1 fruit fly cellular context compared by ENCODE assay signal in genomic region chr3L:13964635-13965501, dm6.
TF ChIP-seq lines count a peak whose summit lies in the region.

Gene Meics (minus strand): TSS chr3L:13964702.
Gene Nxf3 (plus strand): TSS chr3L:13965203.
Gene ssp2 (plus strand): TSS chr3L:13965203.

TF ChIP-seq in whole organism, embryonic, 481 proteins besides CTCF, POLR2A, EP300 and RAD21 (continued from another document and continues in another):
- TF ChIP-seq kah (GFP tag; optimal IDR thresholded peaks at IDR 0.05; lab: Kevin White, UChicago) (no peak), MESR4 (GFP tag; optimal IDR thresholded peaks at IDR 0.05; lab: Kevin White, UChicago) (peak; percentile 87), insv (GFP tag; optimal IDR thresholded peaks at IDR 0.05; lab: Kevin White, UChicago) (no peak), dmrt99B (tag; optimal IDR thresholded peaks at IDR 0.05; lab: Kevin White, UChicago) (no peak), CG30431 (GFP tag; optimal IDR thresholded peaks at IDR 0.05; lab: Kevin White, UChicago) (no peak), CG3281 (GFP tag; optimal IDR thresholded peaks at IDR 0.05; lab: Kevin White, UChicago) (no peak), CG15269 (tag; optimal IDR thresholded peaks at IDR 0.05; lab: Kevin White, UChicago) (no peak), Dp (GFP tag; optimal IDR thresholded peaks at IDR 0.05; lab: Kevin White, UChicago) (peak; percentile 40), CG15601 (tag; optimal IDR thresholded peaks at IDR 0.05; lab: Kevin White, UChicago) (peak; percentile 36), z (GFP tag; IDR thresholded peaks at IDR 0.05; lab: Robert Waterston, UW) (no peak), CG11723 (GFP tag; optimal IDR thresholded peaks at IDR 0.05; lab: Kevin White, UChicago) (no peak), CG2712 (tag; optimal IDR thresholded peaks at IDR 0.05; lab: Kevin White, UChicago) (peak; percentile 30), CG14441 (GFP tag; IDR thresholded peaks at IDR 0.05; lab: Robert Waterston, UW) (peak; percentile 31; the same call in 1 of the 2 replicates), fd3F (GFP tag; optimal IDR thresholded peaks at IDR 0.05; lab: Kevin White, UChicago) (no peak), Trl (optimal IDR thresholded peaks at IDR 0.05; lab: Kevin White, UChicago) (no peak), Trl (GFP tag; optimal IDR thresholded peaks at IDR 0.05; lab: Kevin White, UChicago) (no peak), CG8944 (GFP tag; optimal IDR thresholded peaks at IDR 0.05; lab: Kevin White, UChicago) (peak; percentile 20), Aef1 (GFP tag; IDR thresholded peaks at IDR 0.05; lab: Robert Waterston, UW) (no peak; the same call in 2 of the 3 replicates), ash1 (GFP tag; optimal IDR thresholded peaks at IDR 0.05; lab: Kevin White, UChicago) (no peak), so (GFP tag; IDR thresholded peaks at IDR 0.05; lab: Robert Waterston, UW) (no peak), lmd (GFP tag; IDR thresholded peaks at IDR 0.05; lab: Robert Waterston, UW) (no peak), Vsx1 (GFP tag; optimal IDR thresholded peaks at IDR 0.05; lab: Kevin White, UChicago) (no peak), bigmax (GFP tag; optimal IDR thresholded peaks at IDR 0.05; lab: Kevin White, UChicago) (no peak), Neu2 (GFP tag; optimal IDR thresholded peaks at IDR 0.05; lab: Kevin White, UChicago; ENCODE audit: borderline replicate concordance) (no peak), CG8290 (GFP tag; optimal IDR thresholded peaks at IDR 0.05; lab: Kevin White, UChicago) (peak; percentile 20), CG8290 (tag; optimal IDR thresholded peaks at IDR 0.05; lab: Kevin White, UChicago) (peak in 1 of 2 experiments; percentile 62), CG6791 (GFP tag; IDR thresholded peaks at IDR 0.05; lab: Robert Waterston, UW; ENCODE audit: partially characterized antibody) (peak; percentile 68), Hr51 (GFP tag; optimal IDR thresholded peaks at IDR 0.05; lab: Kevin White, UChicago) (no peak), CG7271 (tag; optimal IDR thresholded peaks at IDR 0.05; lab: Kevin White, UChicago) (no peak), br (optimal IDR thresholded peaks at IDR 0.05; lab: Kevin White, UChicago) (no peak), CG16813 (GFP tag; IDR thresholded peaks at IDR 0.05; lab: Robert Waterston, UW; ENCODE audit: partially characterized antibody) (peak; percentile 78), ind (GFP tag; optimal IDR thresholded peaks at IDR 0.05; lab: Kevin White, UChicago) (peak; percentile 45), tx (GFP tag; optimal IDR thresholded peaks at IDR 0.05; lab: Kevin White, UChicago) (no peak), gt (GFP tag; IDR thresholded peaks at IDR 0.05; lab: Robert Waterston, UW) (no peak), sima (GFP tag; optimal IDR thresholded peaks at IDR 0.05; lab: Kevin White, UChicago) (no peak), ro (GFP tag; IDR thresholded peaks at IDR 0.05; lab: Robert Waterston, UW) (no peak), Side (GFP tag; optimal IDR thresholded peaks at IDR 0.05; lab: Kevin White, UChicago) (no peak), CG2889 (GFP tag; IDR thresholded peaks at IDR 0.05; lab: Robert Waterston, UW) (no peak), CG3847 (GFP tag; IDR thresholded peaks at IDR 0.05; lab: Robert Waterston, UW) (peak; percentile 45), Atf-2 (GFP tag; optimal IDR thresholded peaks at IDR 0.05; lab: Kevin White, UChicago) (no peak), Poxn (GFP tag; IDR thresholded peaks at IDR 0.05; lab: Robert Waterston, UW) (no peak), zf30C (GFP tag; optimal IDR thresholded peaks at IDR 0.05; lab: Kevin White, UChicago) (no peak), ken (GFP tag; IDR thresholded peaks at IDR 0.05; lab: Robert Waterston, UW) (peak; percentile 60; the same call in 2 of the 3 replicates), CG4404 (GFP tag; IDR thresholded peaks at IDR 0.05; lab: Robert Waterston, UW) (no peak), CG7928 (GFP tag; optimal IDR thresholded peaks at IDR 0.05; lab: Kevin White, UChicago) (no peak), Lhr (GFP tag; optimal IDR thresholded peaks at IDR 0.05; lab: Kevin White, UChicago) (peak; percentile 14), corto (GFP tag; optimal IDR thresholded peaks at IDR 0.05; lab: Kevin White, UChicago) (no peak), kni (GFP tag; optimal IDR thresholded peaks at IDR 0.05; lab: Kevin White, UChicago) (no peak), D19B (GFP tag; optimal IDR thresholded peaks at IDR 0.05; lab: Kevin White, UChicago) (no peak), CG13894 (tag; optimal IDR thresholded peaks at IDR 0.05; lab: Kevin White, UChicago) (no peak), h (optimal IDR thresholded peaks at IDR 0.05; lab: Kevin White, UChicago) (no peak), bsh (GFP tag; optimal IDR thresholded peaks at IDR 0.05; lab: Kevin White, UChicago) (no peak), dm (GFP tag; optimal IDR thresholded peaks at IDR 0.05; lab: Kevin White, UChicago) (no peak), Usf (GFP tag; optimal IDR thresholded peaks at IDR 0.05; lab: Kevin White, UChicago) (no peak), CG15696 (tag; optimal IDR thresholded peaks at IDR 0.05; lab: Kevin White, UChicago) (no peak), CG13296 (GFP tag; optimal IDR thresholded peaks at IDR 0.05; lab: Kevin White, UChicago) (no peak), CG14860 (GFP tag; IDR thresholded peaks at IDR 0.05; lab: Robert Waterston, UW; ENCODE audit: partially characterized antibody) (peak; percentile 49; the same call in 2 of the 3 replicates), CG18011 (GFP tag; optimal IDR thresholded peaks at IDR 0.05; lab: Kevin White, UChicago) (no peak), Bgb (GFP tag; IDR thresholded peaks at IDR 0.05; lab: Robert Waterston, UW; ENCODE audit: partially characterized antibody) (peak; percentile 71), jing (GFP tag; optimal IDR thresholded peaks at IDR 0.05; lab: Kevin White, UChicago) (no peak), hth (optimal IDR thresholded peaks at IDR 0.05; lab: Kevin White, UChicago) (no peak), CG15073 (GFP tag; optimal IDR thresholded peaks at IDR 0.05; lab: Kevin White, UChicago) (no peak), ase (GFP tag; IDR thresholded peaks at IDR 0.05; lab: Robert Waterston, UW) (no peak), lilli (GFP tag; optimal IDR thresholded peaks at IDR 0.05; lab: Kevin White, UChicago) (peak; percentile 19), CG10654 (GFP tag; optimal IDR thresholded peaks at IDR 0.05; lab: Kevin White, UChicago) (no peak), CG9932 (GFP tag; IDR thresholded peaks at IDR 0.05; lab: Robert Waterston, UW) (peak; percentile 74), fd64A (GFP tag; optimal IDR thresholded peaks at IDR 0.05; lab: Kevin White, UChicago) (no peak), Max (GFP tag; optimal IDR thresholded peaks at IDR 0.05; lab: Kevin White, UChicago) (no peak), CG18262 (tag; optimal IDR thresholded peaks at IDR 0.05; lab: Kevin White, UChicago) (peak; percentile 50), phol (tag; optimal IDR thresholded peaks at IDR 0.05; lab: Kevin White, UChicago) (peak; percentile 59), bowl (GFP tag; IDR thresholded peaks at IDR 0.05; lab: Robert Waterston, UW) (no peak), dysf (GFP tag; IDR thresholded peaks at IDR 0.05; lab: Robert Waterston, UW) (no peak), Optix (GFP tag; IDR thresholded peaks at IDR 0.05; lab: Robert Waterston, UW) (no peak), kay (GFP tag; optimal IDR thresholded peaks at IDR 0.05; lab: Kevin White, UChicago) (peak; percentile 16), run (tag; optimal IDR thresholded peaks at IDR 0.05; lab: Kevin White, UChicago) (no peak), rib (GFP tag; IDR thresholded peaks at IDR 0.05; lab: Robert Waterston, UW) (peak; percentile 17; the same call in 1 of the 2 replicates), CG14667 (GFP tag; IDR thresholded peaks at IDR 0.05; lab: Robert Waterston, UW) (0 out of 2 replicates have a peak, but pooled peaks have one; percentile 11), sim (GFP tag; IDR thresholded peaks at IDR 0.05; lab: Robert Waterston, UW) (no peak), crol (GFP tag; IDR thresholded peaks at IDR 0.05; lab: Robert Waterston, UW) (no peak), knrl (GFP tag; IDR thresholded peaks at IDR 0.05; lab: Robert Waterston, UW; ENCODE audit: partially characterized antibody) (peak; percentile 79), caup (GFP tag; optimal IDR thresholded peaks at IDR 0.05; lab: Kevin White, UChicago; ENCODE audit: severe bottlenecking) (no peak), tio (GFP tag; optimal IDR thresholded peaks at IDR 0.05; lab: Kevin White, UChicago) (peak; percentile 3), Six4 (GFP tag; optimal IDR thresholded peaks at IDR 0.05; lab: Kevin White, UChicago) (no peak), ato (GFP tag; IDR thresholded peaks at IDR 0.05; lab: Robert Waterston, UW; ENCODE audit: partially characterized antibody) (peak; percentile 68), HmgZ (tag; optimal IDR thresholded peaks at IDR 0.05; lab: Kevin White, UChicago) (no peak), CG14050 (GFP tag; IDR thresholded peaks at IDR 0.05; lab: Robert Waterston, UW) (no peak), ranshi (GFP tag; IDR thresholded peaks at IDR 0.05; lab: Robert Waterston, UW) (peak; percentile 50; the same call in 1 of the 2 replicates), ERR (GFP tag; optimal IDR thresholded peaks at IDR 0.05; lab: Kevin White, UChicago) (peak; percentile 0), psq (GFP tag; optimal IDR thresholded peaks at IDR 0.05; lab: Kevin White, UChicago) (no peak), emc (GFP tag; optimal IDR thresholded peaks at IDR 0.05; lab: Kevin White, UChicago) (no peak), CG6272 (GFP tag; IDR thresholded peaks at IDR 0.05; lab: Robert Waterston, UW) (no peak), ewg (GFP tag; optimal IDR thresholded peaks at IDR 0.05; lab: Kevin White, UChicago) (no peak), vnd (GFP tag; IDR thresholded peaks at IDR 0.05; lab: Robert Waterston, UW; ENCODE audit: partially characterized antibody) (peak; percentile 61), gcm2 (GFP tag; optimal IDR thresholded peaks at IDR 0.05; lab: Kevin White, UChicago) (no peak), eyg (GFP tag; optimal IDR thresholded peaks at IDR 0.05; lab: Kevin White, UChicago) (no peak), CG34224 (GFP tag; IDR thresholded peaks at IDR 0.05; lab: Robert Waterston, UW; ENCODE audit: partially characterized antibody) (peak; percentile 41; the same call in 1 of the 3 replicates), Dfd (GFP tag; optimal IDR thresholded peaks at IDR 0.05; lab: Kevin White, UChicago) (no peak), NfI (GFP tag; optimal IDR thresholded peaks at IDR 0.05; lab: Kevin White, UChicago) (peak; percentile 5), crp (GFP tag; optimal IDR thresholded peaks at IDR 0.05; lab: Kevin White, UChicago) (peak in 1 of 2 experiments; percentile 47), Myb (GFP tag; optimal IDR thresholded peaks at IDR 0.05; lab: Kevin White, UChicago) (peak; percentile 13), CG12744 (GFP tag; optimal IDR thresholded peaks at IDR 0.05; lab: Kevin White, UChicago) (no peak), al (GFP tag; IDR thresholded peaks at IDR 0.05; lab: Robert Waterston, UW) (no peak), Ptx1 (GFP tag; IDR thresholded peaks at IDR 0.05; lab: Robert Waterston, UW) (peak; percentile 48), CG8765 (GFP tag; IDR thresholded peaks at IDR 0.05; lab: Robert Waterston, UW) (no peak), usp (GFP tag; optimal IDR thresholded peaks at IDR 0.05; lab: Kevin White, UChicago) (no peak), CG34376 (GFP tag; optimal IDR thresholded peaks at IDR 0.05; lab: Kevin White, UChicago) (no peak), sr (GFP tag; IDR thresholded peaks at IDR 0.05; lab: Robert Waterston, UW) (no peak), seq (GFP tag; IDR thresholded peaks at IDR 0.05; lab: Robert Waterston, UW) (no peak), lov (optimal IDR thresholded peaks at IDR 0.05; lab: Kevin White, UChicago) (no peak), lov (GFP tag; IDR thresholded peaks at IDR 0.05; lab: Robert Waterston, UW) (0 out of 3 replicates have a peak, but pooled peaks have one; percentile 38), yki (optimal IDR thresholded peaks at IDR 0.05; lab: Kevin White, UChicago) (peak; percentile 5), nerfin-1 (tag; optimal IDR thresholded peaks at IDR 0.05; lab: Kevin White, UChicago) (no peak), salm (tag; optimal IDR thresholded peaks at IDR 0.05; lab: Kevin White, UChicago) (no peak), Antp (GFP tag; optimal IDR thresholded peaks at IDR 0.05; lab: Kevin White, UChicago) (peak; percentile 32), disco-r (GFP tag; optimal IDR thresholded peaks at IDR 0.05; lab: Kevin White, UChicago) (no peak), Dek (tag; optimal IDR thresholded peaks at IDR 0.05; lab: Kevin White, UChicago) (peak; percentile 26), pros (GFP tag; optimal IDR thresholded peaks at IDR 0.05; lab: Kevin White, UChicago) (no peak), CG4854 (GFP tag; optimal IDR thresholded peaks at IDR 0.05; lab: Kevin White, UChicago) (no peak), odd (GFP tag; optimal IDR thresholded peaks at IDR 0.05; lab: Kevin White, UChicago) (no peak), CG11560 (tag; IDR thresholded peaks at IDR 0.05; lab: Robert Waterston, UW) (no peak), CG17829 (tag; optimal IDR thresholded peaks at IDR 0.05; lab: Kevin White, UChicago) (peak; percentile 29), Rfx (GFP tag; IDR thresholded peaks at IDR 0.05; lab: Robert Waterston, UW) (peak; percentile 71), CoRest (tag; optimal IDR thresholded peaks at IDR 0.05; lab: Kevin White, UChicago) (peak; percentile 74), CG4820 (GFP tag; optimal IDR thresholded peaks at IDR 0.05; lab: Kevin White, UChicago) (no peak), MTF-1 (GFP tag; optimal IDR thresholded peaks at IDR 0.05; lab: Kevin White, UChicago; ENCODE audit: borderline replicate concordance) (no peak), Nf-YC (tag; optimal IDR thresholded peaks at IDR 0.05; lab: Kevin White, UChicago) (no peak), abd-A (tag; optimal IDR thresholded peaks at IDR 0.05; lab: Kevin White, UChicago) (no peak), Ravus (GFP tag; IDR thresholded peaks at IDR 0.05; lab: Robert Waterston, UW) (no peak), wek (GFP tag; optimal IDR thresholded peaks at IDR 0.05; lab: Kevin White, UChicago) (no peak), CG10209 (GFP tag; optimal IDR thresholded peaks at IDR 0.05; lab: Kevin White, UChicago) (no peak), CrebB (tag; optimal IDR thresholded peaks at IDR 0.05; lab: Kevin White, UChicago) (no peak), CG3726 (GFP tag; IDR thresholded peaks at IDR 0.05; lab: Robert Waterston, UW) (no peak), CG9797 (GFP tag; optimal IDR thresholded peaks at IDR 0.05; lab: Kevin White, UChicago) (peak; percentile 71), CG6175 (GFP tag; IDR thresholded peaks at IDR 0.05; lab: Robert Waterston, UW) (no peak), CG15011 (GFP tag; optimal IDR thresholded peaks at IDR 0.05; lab: Kevin White, UChicago) (no peak)
